Fruit fly (Drosophila melanogaster): ENCODE measurements around the gene CG31952.

- TF ChIP-seq psq (optimal IDR thresholded peaks at IDR 0.05) (no peak), usp (GFP tag; optimal IDR thresholded peaks at IDR 0.05) (no peak), EcR (GFP tag; optimal IDR thresholded peaks at IDR 0.05) (no peak), CG8478 (optimal IDR thresholded peaks at IDR 0.05) (no peak)
These were observed 35.8 kb downstream of the CG31952 start, which contains the start of gene CG12795 for dm6 chr2L:3452286-3452685.
